Worm (Caenorhabditis elegans) whole organism, L2 larva: Measurements from ENCODE around the gene set-12.

ENCODE experiments used
- R02D3.7 ChIP-seq: fragments of 150-350 bp; optimal IDR thresholded peaks from 2 replicates; lab custom pipeline; 2014; ENCODE audit warnings: missing biosample characterization, missing genetic modification characterization
- dmd-4 ChIP-seq: sonication (generic microtip); optimal IDR thresholded peaks from 2 replicates; lab custom pipeline; 2017; ENCODE audit warnings: missing biosample characterization, missing genetic modification characterization
- lin-39 ChIP-seq: fragments of 150-350 bp; optimal IDR thresholded peaks from 2 replicates; lab custom pipeline; 2014; ENCODE audit warnings: missing biosample characterization, missing genetic modification reagents, missing genetic modification characterization
- lsy-2 ChIP-seq, 2 experiments: fragments of 150-350 bp in 1 of 2; sonication (generic microtip) in 1 of 2; optimal IDR thresholded peaks; 2 replicates each; lab custom pipeline; 2014 to 2017; ENCODE audit warnings: missing biosample characterization in 2 of 2, missing genetic modification characterization in 2 of 2
- mdl-1 ChIP-seq, 2 experiments: fragments of 150-350 bp in 1 of 2; sonication (generic microtip) in 1 of 2; optimal IDR thresholded peaks; 2 replicates each; lab custom pipeline; 2017; ENCODE audit warnings: missing biosample characterization in 2 of 2, missing genetic modification characterization in 2 of 2
- nhr-11 ChIP-seq: fragments of 150-350 bp; optimal IDR thresholded peaks from 2 replicates; lab custom pipeline; 2014; ENCODE audit warnings: missing biosample characterization, missing genetic modification characterization
- skn-1 ChIP-seq: sonication (generic microtip); optimal IDR thresholded peaks from 2 replicates; lab custom pipeline; 2017; ENCODE audit warnings: missing biosample characterization, missing genetic modification characterization
- unc-39 ChIP-seq: fragments of 150-350 bp; optimal IDR thresholded peaks from 2 replicates; lab custom pipeline; 2014; ENCODE audit warnings: missing biosample characterization, missing genetic modification characterization

ce11 chrX:7715463-7715862 is 20.6 kb downstream of the set-12 start:
- TF ChIP-seq lsy-2 (tag; optimal IDR thresholded peaks at IDR 0.05; lab: Kevin White, UChicago) (peak in 1 of 2 experiments; percentile 10), skn-1 (no peak), dmd-4 (tag; lab: Kevin White, UChicago) (no peak), mdl-1 (tag; optimal IDR thresholded peaks at IDR 0.05; lab: Kevin White, UChicago) (no peak), unc-39 (no peak), nhr-11 (tag; lab: Kevin White, UChicago) (no peak), lin-39 (tag; lab: Kevin White, UChicago) (no peak), R02D3.7 (tag; lab: Kevin White, UChicago) (no peak)
